Worm (Caenorhabditis elegans) whole organism, young adult: Measurements from ENCODE around the gene ras-1.

ENCODE experiments used
- B0019.2 ChIP-seq: fragments of 200-800 bp; sonication (Bioruptor generic); conservative IDR thresholded peaks from 2 replicates; pipeline ENCODE4 v1.3.6; 2022; ENCODE audit warnings: missing genetic modification reagents, missing genetic modification characterization, missing compliant biosample characterization
- D2030.7 ChIP-seq: fragments of 200-800 bp; sonication (Bioruptor generic); IDR thresholded peaks from 2 replicates; pipeline ENCODE4 v1.3.6; 2022; ENCODE audit warnings: missing genetic modification reagents, missing genetic modification characterization, missing compliant biosample characterization
- F57A8.1 ChIP-seq: fragments of 200-800 bp; sonication (Bioruptor generic); optimal IDR thresholded peaks from 2 replicates; lab custom pipeline; 2018; ENCODE audit warnings: mild to moderate bottlenecking, missing genetic modification characterization, moderate library complexity, missing compliant biosample characterization
- Y53F4B.3 ChIP-seq: fragments of 200-800 bp; sonication (Bioruptor generic); IDR thresholded peaks from 2 replicates; pipeline ENCODE4 v1.3.6; 2022; ENCODE audit warnings: missing genetic modification reagents, missing genetic modification characterization, missing compliant biosample characterization
- hmg-1.2 ChIP-seq: fragments of 200-800 bp; sonication (Bioruptor generic); IDR thresholded peaks from 2 replicates; pipeline ENCODE4 v1.3.6; 2022; ENCODE audit warnings: missing genetic modification reagents, missing genetic modification characterization, missing compliant biosample characterization
- hmg-20 ChIP-seq: fragments of 200-800 bp; sonication (Bioruptor generic); IDR thresholded peaks from 2 replicates; pipeline ENCODE4 v1.3.6; 2022; ENCODE audit warnings: missing genetic modification reagents, missing genetic modification characterization, missing compliant biosample characterization
- mel-28 ChIP-seq: sonication (generic microtip); optimal IDR thresholded peaks from 2 replicates; lab custom pipeline; 2016; ENCODE audit warnings: borderline replicate concordance, mild to moderate bottlenecking, missing genetic modification characterization, missing compliant biosample characterization
- pha-4 ChIP-seq: fragments of 150-350 bp; sonication (generic microtip); optimal IDR thresholded peaks from 2 replicates; lab custom pipeline; 2014; ENCODE audit warnings: missing biosample characterization, missing genetic modification reagents, missing genetic modification characterization
- zfh-2 ChIP-seq: fragments of 200-800 bp; sonication (Bioruptor generic); conservative IDR thresholded peaks from 2 replicates; pipeline ENCODE4 v1.3.6; 2022; ENCODE audit warnings: missing genetic modification reagents, missing genetic modification characterization, missing compliant biosample characterization

- TF ChIP-seq hmg-1.2 (GFP tag; lab: Robert Waterston, UW) (no peak), F57A8.1 (GFP tag; lab: Kevin White, UChicago) (no peak), hmg-20 (GFP tag; lab: Robert Waterston, UW) (no peak), Y53F4B.3 (GFP tag; lab: Robert Waterston, UW) (no peak), D2030.7 (no peak), zfh-2 (GFP tag; lab: Robert Waterston, UW) (no peak), pha-4 (no peak), mel-28 (tag; lab: Kevin White, UChicago) (no peak), B0019.2 (GFP tag; lab: Robert Waterston, UW) (no peak)
Measured at ce11 chrII:12311560-12311959, 40.5 kb downstream of the ras-1 start, which contains the start of gene sre-51.
